Worm (Caenorhabditis elegans) whole organism, L1 larva: ENCODE measurements around the gene idpp-3.
"Not testable (repeated sequence)": the region's sequence is repeated elsewhere in the genome, so short reads cannot be mapped to it uniquely, and the experiment has no call there.

Experiments
- C04F5.9 ChIP-seq: sonication (generic microtip); optimal IDR thresholded peaks from 2 replicates; lab custom pipeline; 2016; ENCODE audit warnings: missing genetic modification characterization, missing compliant biosample characterization
- F16B12.6 ChIP-seq: fragments of 150-350 bp; optimal IDR thresholded peaks from 2 replicates; lab custom pipeline; 2014; ENCODE audit warnings: missing biosample characterization, missing genetic modification characterization
- Y116A8C.19 ChIP-seq: sonication (generic microtip); optimal IDR thresholded peaks from 2 replicates; lab custom pipeline; 2016; ENCODE audit warnings: missing compliant biosample characterization, missing genetic modification characterization, borderline replicate concordance
- aha-1 ChIP-seq: fragments of 150-350 bp; optimal IDR thresholded peaks from 2 replicates; lab custom pipeline; 2014; ENCODE audit warnings: missing biosample characterization, missing genetic modification characterization
- ama-1 ChIP-seq: fragments of 150-350 bp; optimal IDR thresholded peaks from 2 replicates; lab custom pipeline; 2014
- ceh-63 ChIP-seq: fragments of 200-800 bp; sonication (Bioruptor generic); optimal IDR thresholded peaks from 2 replicates; lab custom pipeline; 2018; ENCODE audit warnings: mild to moderate bottlenecking, missing genetic modification characterization, missing compliant biosample characterization
- ceh-8 ChIP-seq: fragments of 200-800 bp; sonication (Bioruptor generic); optimal IDR thresholded peaks from 2 replicates; lab custom pipeline; 2018; ENCODE audit warnings: mild to moderate bottlenecking, missing genetic modification characterization, moderate library complexity, missing compliant biosample characterization
- ceh-90 ChIP-seq: sonication (generic microtip); optimal IDR thresholded peaks from 2 replicates; lab custom pipeline; 2016; ENCODE audit warnings: missing genetic modification characterization, missing compliant biosample characterization
- efl-1 ChIP-seq, 4 experiments: fragments of 150-350 bp; optimal IDR thresholded peaks in 3 of 4; peaks in 1 of 4; 1 replicate in 1 of 4; 2 replicates in 3 of 4; lab custom pipeline; 2014; ENCODE audit warnings: missing biosample characterization in 2 of 4, missing genetic modification characterization in 2 of 4, missing genetic modification reagents in 2 of 4
- egl-13 ChIP-seq: sonication (generic microtip); optimal IDR thresholded peaks from 2 replicates; lab custom pipeline; 2016; ENCODE audit warnings: missing genotype, missing genetic modification reagents, missing genetic modification characterization, missing compliant biosample characterization
- egl-27 ChIP-seq, 2 experiments: fragments of 150-350 bp in 1 of 2; sonication (generic microtip); optimal IDR thresholded peaks; 3 replicates each; lab custom pipeline; 2017 to 2018; ENCODE audit warnings: missing biosample characterization in 2 of 2, missing genetic modification characterization in 2 of 2, missing genetic modification reagents in 2 of 2
- elt-2 ChIP-seq: sonication (generic microtip); optimal IDR thresholded peaks from 2 replicates; lab custom pipeline; 2016; ENCODE audit warnings: missing genetic modification characterization, mild to moderate bottlenecking, inconsistent platforms, missing compliant biosample characterization, missing genetic modification reagents
- ets-5 ChIP-seq: fragments of 200-800 bp; sonication (Bioruptor generic); IDR thresholded peaks from 2 replicates; pipeline ENCODE4 v1.3.6; 2022; ENCODE audit warnings: missing genetic modification characterization, missing compliant biosample characterization
- fos-1 ChIP-seq: fragments of 150-350 bp; optimal IDR thresholded peaks from 2 replicates; lab custom pipeline; 2014; ENCODE audit warnings: missing biosample characterization, missing genetic modification characterization
- grh-1 ChIP-seq: fragments of 200-800 bp; sonication (Bioruptor generic); IDR thresholded peaks from 2 replicates; pipeline ENCODE4 v1.3.6; 2022; ENCODE audit warnings: missing genetic modification reagents, missing genetic modification characterization, missing compliant biosample characterization
- hlh-17 ChIP-seq: fragments of 200-800 bp; sonication (Bioruptor generic); optimal IDR thresholded peaks from 2 replicates; lab custom pipeline; 2018; ENCODE audit warnings: missing genetic modification characterization, mild to moderate bottlenecking, missing compliant biosample characterization, moderate library complexity, borderline replicate concordance
- irx-1 ChIP-seq: sonication (generic microtip); optimal IDR thresholded peaks from 2 replicates; lab custom pipeline; 2016; ENCODE audit warnings: missing genetic modification characterization, missing compliant biosample characterization
- jun-1 ChIP-seq: fragments of 150-350 bp; optimal IDR thresholded peaks from 2 replicates; lab custom pipeline; 2014; ENCODE audit warnings: missing biosample characterization, missing genetic modification reagents, missing genetic modification characterization
- lin-35 ChIP-seq, 2 experiments: fragments of 150-350 bp; optimal IDR thresholded peaks; 2 replicates each; lab custom pipeline; 2014; ENCODE audit warnings: missing biosample characterization in 2 of 2, missing genetic modification characterization in 2 of 2, missing genetic modification reagents in 2 of 2
- mdl-1 ChIP-seq, 2 experiments: fragments of 150-350 bp; optimal IDR thresholded peaks; 2 replicates each; lab custom pipeline; 2014 to 2017; ENCODE audit warnings: missing biosample characterization in 2 of 2, missing genetic modification characterization in 2 of 2, inconsistent platforms in 1 of 2
- nhr-11 ChIP-seq: fragments of 150-350 bp; optimal IDR thresholded peaks from 2 replicates; lab custom pipeline; 2014; ENCODE audit warnings: missing biosample characterization, missing genetic modification characterization
- nhr-19 ChIP-seq: fragments of 200-800 bp; sonication (Bioruptor generic); conservative IDR thresholded peaks from 2 replicates; pipeline ENCODE4 v1.3.6; 2022; ENCODE audit warnings: missing genetic modification characterization, missing compliant biosample characterization
- nhr-20 ChIP-seq: sonication (generic microtip); optimal IDR thresholded peaks from 2 replicates; lab custom pipeline; 2016; ENCODE audit warnings: mild to moderate bottlenecking, missing genetic modification characterization, missing compliant biosample characterization
- nhr-237 ChIP-seq: fragments of 150-350 bp; optimal IDR thresholded peaks from 2 replicates; lab custom pipeline; 2014; ENCODE audit warnings: missing biosample characterization, missing genetic modification characterization
- nhr-47 ChIP-seq: sonication (generic microtip); optimal IDR thresholded peaks from 2 replicates; lab custom pipeline; 2016; ENCODE audit warnings: mild to moderate bottlenecking, missing genetic modification characterization, moderate library complexity, missing compliant biosample characterization
- nhr-77 ChIP-seq: fragments of 150-350 bp; optimal IDR thresholded peaks from 2 replicates; lab custom pipeline; 2014; ENCODE audit warnings: missing biosample characterization, missing genetic modification characterization
- nhr-90 ChIP-seq: sonication (generic microtip); optimal IDR thresholded peaks from 2 replicates; lab custom pipeline; 2016; ENCODE audit warnings: mild to moderate bottlenecking, missing genetic modification characterization, missing compliant biosample characterization; ENCODE audit not compliant: poor library complexity
- pag-3 ChIP-seq: sonication (generic microtip); optimal IDR thresholded peaks from 2 replicates; lab custom pipeline; 2017; ENCODE audit warnings: missing genetic modification characterization, mild to moderate bottlenecking, missing compliant biosample characterization, antibody characterized with exemption, borderline replicate concordance; ENCODE audit not compliant: insufficient read depth
- skn-1 ChIP-seq: fragments of 150-350 bp; optimal IDR thresholded peaks from 2 replicates; lab custom pipeline; 2014; ENCODE audit warnings: missing biosample characterization, missing genetic modification characterization
- sox-4 ChIP-seq: sonication (generic microtip); optimal IDR thresholded peaks from 2 replicates; lab custom pipeline; 2016; ENCODE audit warnings: missing genetic modification characterization, missing compliant biosample characterization
- sup-37 ChIP-seq: fragments of 200-800 bp; sonication (Bioruptor generic); optimal IDR thresholded peaks from 2 replicates; lab custom pipeline; 2018; ENCODE audit warnings: mild to moderate bottlenecking, missing genetic modification characterization, missing compliant biosample characterization
- unc-130 ChIP-seq: fragments of 150-350 bp; optimal IDR thresholded peaks from 2 replicates; lab custom pipeline; 2017; ENCODE audit warnings: missing biosample characterization, missing genetic modification characterization, inconsistent platforms
- unc-62 ChIP-seq: fragments of 150-350 bp; optimal IDR thresholded peaks from 2 replicates; lab custom pipeline; 2014; ENCODE audit warnings: missing biosample characterization, missing genetic modification reagents, missing genetic modification characterization
- vab-15 ChIP-seq: sonication (generic microtip); optimal IDR thresholded peaks from 2 replicates; lab custom pipeline; 2017; ENCODE audit warnings: missing genotype, mild to moderate bottlenecking, missing genetic modification characterization, missing compliant biosample characterization

idpp-3 gene

ce11 chrX:14966515-14966914 lies 5.1 kb upstream of the idpp-3 start, which contains the start of gene F20D1.22:
F20D1.22 (plus strand) TSS chrX:14966815.
- not testable (repeated sequence) for TF ChIP-seq nhr-90; irx-1; egl-27 (tag; optimal IDR thresholded peaks at IDR 0.05; lab: Kevin White, UChicago)

ce11 chrX:14965761-14966160 lies 4.4 kb upstream of the idpp-3 start, which contains the start of gene F45B8.5:
F45B8.5 (plus strand) TSS chrX:14966061.
- TF ChIP-seq mdl-1 (tag; optimal IDR thresholded peaks at IDR 0.05; lab: Kevin White, UChicago) (no peak), ceh-90 (tag; lab: Kevin White, UChicago) (no peak), nhr-77 (tag; lab: Kevin White, UChicago) (no peak), ceh-8 (GFP tag; lab: Kevin White, UChicago) (no peak), C04F5.9 (tag; lab: Kevin White, UChicago) (no peak), efl-1 (optimal IDR thresholded peaks at IDR 0.05; lab: Kevin White, UChicago) (no peak), efl-1 (GFP tag; optimal IDR thresholded peaks at IDR 0.05 in 1 of 2; lab: Kevin White, UChicago) (no peak), nhr-20 (no peak), lin-35 (GFP tag; optimal IDR thresholded peaks at IDR 0.05; lab: Kevin White, UChicago) (no peak), sox-4 (tag; lab: Kevin White, UChicago) (no peak), nhr-19 (no peak), hlh-17 (no peak), vab-15 (tag; lab: Kevin White, UChicago) (no peak)

- TF ChIP-seq F16B12.6 (tag; lab: Kevin White, UChicago) (no peak), nhr-237 (tag; lab: Kevin White, UChicago) (no peak), ets-5 (no peak), aha-1 (tag; lab: Kevin White, UChicago) (no peak), nhr-90 (no peak), skn-1 (tag; lab: Kevin White, UChicago) (no peak), fos-1 (tag; lab: Kevin White, UChicago) (no peak), unc-62 (no peak), pag-3 (no peak)
These were observed 2.9 kb upstream of the idpp-3 start, which contains the start of gene rgs-11 for ce11 chrX:14964253-14964652. rgs-11 (plus strand) TSS chrX:14964553.

- TF ChIP-seq F16B12.6 (tag; lab: Kevin White, UChicago) (no peak), efl-1 (optimal IDR thresholded peaks at IDR 0.05; lab: Kevin White, UChicago) (no peak), efl-1 (GFP tag; optimal IDR thresholded peaks at IDR 0.05 in 1 of 2; lab: Kevin White, UChicago) (peak in 1 of 2 experiments; percentile 39)
- TF ChIP-seq, all 84 proteins: peak for 1
These were observed 1.1 kb upstream of the idpp-3 start, which contains the start of gene rgs-10 for ce11 chrX:14962456-14962855. rgs-10 (plus strand) TSS chrX:14962756.

ce11 chrX:14960841-14961240 lies 530 bp downstream of the idpp-3 start:
- TF ChIP-seq ama-1 (lab: Kevin White, UChicago) (no peak), nhr-47 (tag; lab: Kevin White, UChicago) (no peak), vab-15 (tag; lab: Kevin White, UChicago) (no peak), jun-1 (no peak), sup-37 (no peak), Y116A8C.19 (tag; lab: Kevin White, UChicago) (no peak), unc-130 (tag; lab: Kevin White, UChicago) (no peak), nhr-77 (tag; lab: Kevin White, UChicago) (no peak), grh-1 (GFP tag; lab: Robert Waterston, UW) (no peak), nhr-11 (tag; lab: Kevin White, UChicago) (no peak), ceh-63 (GFP tag; lab: Kevin White, UChicago) (no peak), pag-3 (no peak), egl-13 (no peak), elt-2 (no peak)
